Fruit fly (Drosophila melanogaster): ENCODE data around the gene CG32638.

CG32638 gene

dm6 chrX:13099919-13100318, 28.7 kb downstream of the CG32638 start (continued):
- TF ChIP-seq aop (GFP tag; IDR thresholded peaks at IDR 0.05) (0 out of 2 replicates have a peak, but pooled peaks have one; percentile 37), onecut (GFP tag; IDR thresholded peaks at IDR 0.05) (peak; percentile 65), CG18476 (GFP tag; optimal IDR thresholded peaks at IDR 0.05) (peak; percentile 43), tio (GFP tag; optimal IDR thresholded peaks at IDR 0.05) (peak; percentile 57), seq (GFP tag; IDR thresholded peaks at IDR 0.05) (peak; percentile 86), CG13296 (GFP tag; optimal IDR thresholded peaks at IDR 0.05) (peak; percentile 88), ssp (GFP tag; IDR thresholded peaks at IDR 0.05) (peak; percentile 70), Dref (GFP tag; IDR thresholded peaks at IDR 0.05) (no peak), Drgx (GFP tag; IDR thresholded peaks at IDR 0.05) (peak; percentile 72), CG1647 (GFP tag; optimal IDR thresholded peaks at IDR 0.05) (no peak), Oaz (GFP tag; IDR thresholded peaks at IDR 0.05) (peak; percentile 75), CG8944 (GFP tag; optimal IDR thresholded peaks at IDR 0.05) (no peak), Bgb (GFP tag; IDR thresholded peaks at IDR 0.05; ENCODE audit: partially characterized antibody) (no peak), GATAe (GFP tag; conservative IDR thresholded peaks at IDR 0.05) (no peak), HHEX (GFP tag; optimal IDR thresholded peaks at IDR 0.05) (peak; percentile 87), yki (optimal IDR thresholded peaks at IDR 0.05) (no peak), ara (GFP tag; IDR thresholded peaks at IDR 0.05) (peak; percentile 79), CG6689 (GFP tag; IDR thresholded peaks at IDR 0.05) (peak; percentile 89), bcd (GFP tag; optimal IDR thresholded peaks at IDR 0.05) (peak; percentile 79), wor (GFP tag; IDR thresholded peaks at IDR 0.05) (peak; percentile 62), CG3838 (GFP tag; optimal IDR thresholded peaks at IDR 0.05) (no peak), Nf-YA (GFP tag; IDR thresholded peaks at IDR 0.05) (peak; percentile 69), eve (GFP tag; optimal IDR thresholded peaks at IDR 0.05) (no peak), zen2 (GFP tag; IDR thresholded peaks at IDR 0.05; ENCODE audit: partially characterized antibody) (no peak), vnd (GFP tag; IDR thresholded peaks at IDR 0.05; ENCODE audit: partially characterized antibody) (no peak), sob (GFP tag; IDR thresholded peaks at IDR 0.05) (peak; percentile 92), Mes4 (GFP tag; optimal IDR thresholded peaks at IDR 0.05) (no peak), amos (GFP tag; IDR thresholded peaks at IDR 0.05; ENCODE audit: partially characterized antibody) (no peak), hth (optimal IDR thresholded peaks at IDR 0.05) (no peak), tup (GFP tag; optimal IDR thresholded peaks at IDR 0.05) (peak; percentile 35), CG12942 (GFP tag; optimal IDR thresholded peaks at IDR 0.05) (peak; percentile 55), TFAM (GFP tag; optimal IDR thresholded peaks at IDR 0.05) (no peak), CG3281 (GFP tag; optimal IDR thresholded peaks at IDR 0.05) (peak; percentile 86), az2 (GFP tag; optimal IDR thresholded peaks at IDR 0.05) (peak; percentile 61), H15 (GFP tag; IDR thresholded peaks at IDR 0.05) (peak; percentile 73; the same call in 2 of the 3 replicates), hkb (optimal IDR thresholded peaks at IDR 0.05) (no peak), hkb (GFP tag; IDR thresholded peaks at IDR 0.05) (peak; percentile 91), Nf-YC (tag; optimal IDR thresholded peaks at IDR 0.05) (peak; percentile 70), Xbp1 (GFP tag; optimal IDR thresholded peaks at IDR 0.05) (peak; percentile 79), CG31441 (GFP tag; IDR thresholded peaks at IDR 0.05) (peak; percentile 81), gce (GFP tag; IDR thresholded peaks at IDR 0.05) (peak; percentile 77; the same call in 2 of the 3 replicates), CG30431 (GFP tag; optimal IDR thresholded peaks at IDR 0.05) (peak; percentile 63), Sox102F (GFP tag; optimal IDR thresholded peaks at IDR 0.05) (peak; percentile 82), jumu (GFP tag; optimal IDR thresholded peaks at IDR 0.05) (peak; percentile 1), CG17361 (GFP tag; IDR thresholded peaks at IDR 0.05) (peak; percentile 79), scrt (GFP tag; optimal IDR thresholded peaks at IDR 0.05) (peak; percentile 72), CG32772 (GFP tag; IDR thresholded peaks at IDR 0.05) (peak; percentile 82), jing (GFP tag; optimal IDR thresholded peaks at IDR 0.05) (peak; percentile 45), CG6254 (GFP tag; optimal IDR thresholded peaks at IDR 0.05) (peak; percentile 48), Ets97D (GFP tag; optimal IDR thresholded peaks at IDR 0.05) (peak; percentile 5), lilli (GFP tag; optimal IDR thresholded peaks at IDR 0.05) (peak; percentile 69), CkIIα-i1 (GFP tag; IDR thresholded peaks at IDR 0.05) (no peak), CG7928 (GFP tag; optimal IDR thresholded peaks at IDR 0.05) (peak; percentile 20)
